Worm (Caenorhabditis elegans): ENCODE results near the gene Y57G11C.8.
"Not testable (repeated sequence)": the region's sequence is repeated elsewhere in the genome, so short reads cannot be mapped to it uniquely, and the experiment has no call there.

Y57G11C.8 gene

ce11 chrIV:14766382-14766781, 15.3 kb upstream of the Y57G11C.8 start, which contains the start of gene vti-1:
vti-1 (minus strand) TSS chrIV:14766665.
- TF ChIP-seq T22C8.4 (GFP tag; IDR thresholded peaks at IDR 0.05) (no peak), tab-1 (GFP tag; IDR thresholded peaks at IDR 0.05) (no peak), med-1 (GFP tag; optimal IDR thresholded peaks at IDR 0.05; ENCODE audit: insufficient read depth) (no peak), cog-1 (tag; optimal IDR thresholded peaks at IDR 0.05) (no peak), ztf-23 (GFP tag; IDR thresholded peaks at IDR 0.05) (no peak), ztf-29 (GFP tag; IDR thresholded peaks at IDR 0.05) (no peak), flt-1 (GFP tag; IDR thresholded peaks at IDR 0.05) (no peak), ref-1 (GFP tag; conservative IDR thresholded peaks at IDR 0.05) (no peak), klf-2 (GFP tag; conservative IDR thresholded peaks at IDR 0.05) (no peak)

ce11 chrIV:14767693-14768251, 13.9 kb upstream of the Y57G11C.8 start, which contains the start of the genes mrps-7 and Y57G11C.3:
mrps-7 (minus strand) TSS chrIV:14767730.
Y57G11C.3 (plus strand) TSS chrIV:14768201.
- TF ChIP-seq ztf-29 (GFP tag; IDR thresholded peaks at IDR 0.05) (no peak), cog-1 (tag; optimal IDR thresholded peaks at IDR 0.05) (peak; percentile 73)

- TF ChIP-seq ref-1 (GFP tag; conservative IDR thresholded peaks at IDR 0.05) (no peak), ztf-29 (GFP tag; IDR thresholded peaks at IDR 0.05) (no peak), med-1 (GFP tag; optimal IDR thresholded peaks at IDR 0.05; ENCODE audit: insufficient read depth) (no peak), flt-1 (GFP tag; IDR thresholded peaks at IDR 0.05) (no peak), ztf-23 (GFP tag; IDR thresholded peaks at IDR 0.05) (no peak), tab-1 (GFP tag; IDR thresholded peaks at IDR 0.05) (no peak), T22C8.4 (GFP tag; IDR thresholded peaks at IDR 0.05) (no peak), cog-1 (tag; optimal IDR thresholded peaks at IDR 0.05) (no peak), klf-2 (GFP tag; conservative IDR thresholded peaks at IDR 0.05) (no peak)
Observed at ce11 chrIV:14769218-14769835, 12.3 kb upstream of the Y57G11C.8 start, which contains the start of gene Y57G11C.43. Y57G11C.43 (plus strand) TSS chrIV:14769441.

ce11 chrIV:14770663-14771062, 11.0 kb upstream of the Y57G11C.8 start:
- no peak for TF ChIP-seq flt-1 (GFP tag; IDR thresholded peaks at IDR 0.05)
- TF ChIP-seq ref-1 (GFP tag; conservative IDR thresholded peaks at IDR 0.05): no peak
- no peak for TF ChIP-seq tab-1 (GFP tag; IDR thresholded peaks at IDR 0.05)
- TF ChIP-seq ztf-29 (GFP tag; IDR thresholded peaks at IDR 0.05): no peak
- TF ChIP-seq med-1 (GFP tag; optimal IDR thresholded peaks at IDR 0.05; ENCODE audit: insufficient read depth): no peak
- no peak for TF ChIP-seq ztf-23 (GFP tag; IDR thresholded peaks at IDR 0.05)
- no peak for TF ChIP-seq T22C8.4 (GFP tag; IDR thresholded peaks at IDR 0.05)
- no peak for TF ChIP-seq cog-1 (tag; optimal IDR thresholded peaks at IDR 0.05)
- no peak for TF ChIP-seq klf-2 (GFP tag; conservative IDR thresholded peaks at IDR 0.05)

- no peak for TF ChIP-seq ztf-29 (GFP tag; IDR thresholded peaks at IDR 0.05)
- TF ChIP-seq cog-1 (tag; optimal IDR thresholded peaks at IDR 0.05): no peak
- TF ChIP-seq T22C8.4 (GFP tag; IDR thresholded peaks at IDR 0.05): no peak
- no peak for TF ChIP-seq flt-1 (GFP tag; IDR thresholded peaks at IDR 0.05)
- TF ChIP-seq ztf-23 (GFP tag; IDR thresholded peaks at IDR 0.05): no peak
- no peak for TF ChIP-seq klf-2 (GFP tag; conservative IDR thresholded peaks at IDR 0.05)
- TF ChIP-seq ref-1 (GFP tag; conservative IDR thresholded peaks at IDR 0.05): no peak
- TF ChIP-seq med-1 (GFP tag; optimal IDR thresholded peaks at IDR 0.05; ENCODE audit: insufficient read depth): no peak
- TF ChIP-seq tab-1 (GFP tag; IDR thresholded peaks at IDR 0.05): no peak
Observed at ce11 chrIV:14771325-14771724, 10.3 kb upstream of the Y57G11C.8 start, which contains the start of gene degl-1. degl-1 (minus strand) TSS chrIV:14771425.

ce11 chrIV:14773280-14774071, 8.2 kb upstream of the Y57G11C.8 start, which contains the start of gene Y57G11C.36:
Y57G11C.36 (minus strand) TSS chrIV:14773781.
- TF ChIP-seq tab-1 (GFP tag; IDR thresholded peaks at IDR 0.05) (0 out of 2 replicates have a peak, but pooled peaks have one; percentile 18), klf-2 (GFP tag; conservative IDR thresholded peaks at IDR 0.05) (no peak), med-1 (GFP tag; optimal IDR thresholded peaks at IDR 0.05; ENCODE audit: insufficient read depth) (no peak), cog-1 (tag; optimal IDR thresholded peaks at IDR 0.05) (no peak), ref-1 (GFP tag; conservative IDR thresholded peaks at IDR 0.05) (no peak), ztf-23 (GFP tag; IDR thresholded peaks at IDR 0.05) (no peak), ztf-29 (GFP tag; IDR thresholded peaks at IDR 0.05) (no peak)

- not testable (repeated sequence) for TF ChIP-seq cog-1 (tag; optimal IDR thresholded peaks at IDR 0.05); ztf-29 (GFP tag; IDR thresholded peaks at IDR 0.05); med-1 (GFP tag; optimal IDR thresholded peaks at IDR 0.05; ENCODE audit: insufficient read depth)
Observed at ce11 chrIV:14774454-14774853, 7.2 kb upstream of the Y57G11C.8 start, which contains the start of gene Y57G11C.51. Y57G11C.51 (minus strand) TSS chrIV:14774554.

ce11 chrIV:14782211-14782610, 574 bp downstream of the Y57G11C.8 start, which contains the start of gene Y57G11C.1130:
Y57G11C.1130 (plus strand) TSS chrIV:14782511.
- TF ChIP-seq tab-1 (GFP tag; IDR thresholded peaks at IDR 0.05) (no peak), flt-1 (GFP tag; IDR thresholded peaks at IDR 0.05) (no peak), med-1 (GFP tag; optimal IDR thresholded peaks at IDR 0.05; ENCODE audit: insufficient read depth) (no peak), klf-2 (GFP tag; conservative IDR thresholded peaks at IDR 0.05) (no peak), ref-1 (GFP tag; conservative IDR thresholded peaks at IDR 0.05) (no peak), ztf-23 (GFP tag; IDR thresholded peaks at IDR 0.05) (no peak), T22C8.4 (GFP tag; IDR thresholded peaks at IDR 0.05) (no peak)

- no peak for TF ChIP-seq klf-2 (GFP tag; conservative IDR thresholded peaks at IDR 0.05)
- TF ChIP-seq flt-1 (GFP tag; IDR thresholded peaks at IDR 0.05): no peak
- TF ChIP-seq ref-1 (GFP tag; conservative IDR thresholded peaks at IDR 0.05): no peak
- no peak for TF ChIP-seq tab-1 (GFP tag; IDR thresholded peaks at IDR 0.05)
- TF ChIP-seq T22C8.4 (GFP tag; IDR thresholded peaks at IDR 0.05): no peak
- no peak for TF ChIP-seq ztf-23 (GFP tag; IDR thresholded peaks at IDR 0.05)
- no peak for TF ChIP-seq med-1 (GFP tag; optimal IDR thresholded peaks at IDR 0.05; ENCODE audit: insufficient read depth)
- TF ChIP-seq ztf-29 (GFP tag; IDR thresholded peaks at IDR 0.05): no peak
- TF ChIP-seq cog-1 (tag; optimal IDR thresholded peaks at IDR 0.05): no peak
Observed at ce11 chrIV:14784481-14784880, 2.8 kb downstream of the Y57G11C.8 start, which contains the start of gene nlp-56. nlp-56 (minus strand) TSS chrIV:14784737.

Measured in whole organism, midembryonic.